Worm (Caenorhabditis elegans) whole organism, mixed stage, embryonic: Measurements from ENCODE around the gene pho-8.

Source experiments
- drap-1 ChIP-seq: fragments of 200-800 bp; sonication (Bioruptor generic); optimal IDR thresholded peaks from 3 replicates; lab custom pipeline; 2018; ENCODE audit warnings: mild to moderate bottlenecking, missing genetic modification characterization, missing compliant biosample characterization
- hlh-1 ChIP-seq: fragments of 150-350 bp; optimal IDR thresholded peaks from 2 replicates; lab custom pipeline; 2014; ENCODE audit warnings: missing biosample characterization, missing genetic modification reagents, missing genetic modification characterization
- lin-13 ChIP-seq: fragments of 150-350 bp; optimal IDR thresholded peaks from 2 replicates; lab custom pipeline; 2014; ENCODE audit warnings: missing biosample characterization, missing genetic modification characterization
- lin-32 ChIP-seq: fragments of 200-800 bp; sonication (Bioruptor generic); optimal IDR thresholded peaks from 2 replicates; lab custom pipeline; 2018; ENCODE audit warnings: mild to moderate bottlenecking, missing genetic modification characterization, missing compliant biosample characterization
- lsy-2 ChIP-seq: fragments of 150-350 bp; optimal IDR thresholded peaks from 2 replicates; lab custom pipeline; 2014; ENCODE audit warnings: missing biosample characterization, missing genetic modification characterization
- mep-1 ChIP-seq: fragments of 150-350 bp; optimal IDR thresholded peaks from 2 replicates; lab custom pipeline; 2017; ENCODE audit warnings: missing biosample characterization, missing genetic modification reagents, missing genetic modification characterization, inconsistent platforms
- nhr-237 ChIP-seq: fragments of 150-350 bp; optimal IDR thresholded peaks from 2 replicates; lab custom pipeline; 2014; ENCODE audit warnings: missing biosample characterization, missing genetic modification characterization
- nhr-28 ChIP-seq: fragments of 150-350 bp; optimal IDR thresholded peaks from 2 replicates; lab custom pipeline; 2014; ENCODE audit warnings: missing biosample characterization, missing genetic modification characterization
- nhr-76 ChIP-seq: sonication (generic microtip); optimal IDR thresholded peaks from 2 replicates; lab custom pipeline; 2017; ENCODE audit warnings: missing biosample characterization, missing genetic modification characterization
- snpc-4 ChIP-seq: fragments of 150-350 bp; optimal IDR thresholded peaks from 2 replicates; lab custom pipeline; 2014; ENCODE audit warnings: missing biosample characterization, missing genetic modification characterization
- sptf-1 ChIP-seq: sonication (generic microtip); optimal IDR thresholded peaks from 2 replicates; lab custom pipeline; 2017; ENCODE audit warnings: mild to moderate bottlenecking, missing genetic modification characterization, moderate library complexity, missing compliant biosample characterization
- unc-39 ChIP-seq: fragments of 150-350 bp; optimal IDR thresholded peaks from 2 replicates; lab custom pipeline; 2014; ENCODE audit warnings: missing biosample characterization, missing genetic modification characterization
- unc-62 ChIP-seq: fragments of 150-350 bp; optimal IDR thresholded peaks from 2 replicates; lab custom pipeline; 2014; ENCODE audit warnings: missing biosample characterization, missing genetic modification reagents, missing genetic modification characterization
- ztf-11 ChIP-seq: fragments of 150-350 bp; optimal IDR thresholded peaks from 2 replicates; lab custom pipeline; 2014; ENCODE audit warnings: missing biosample characterization, missing genetic modification characterization

DNA sequence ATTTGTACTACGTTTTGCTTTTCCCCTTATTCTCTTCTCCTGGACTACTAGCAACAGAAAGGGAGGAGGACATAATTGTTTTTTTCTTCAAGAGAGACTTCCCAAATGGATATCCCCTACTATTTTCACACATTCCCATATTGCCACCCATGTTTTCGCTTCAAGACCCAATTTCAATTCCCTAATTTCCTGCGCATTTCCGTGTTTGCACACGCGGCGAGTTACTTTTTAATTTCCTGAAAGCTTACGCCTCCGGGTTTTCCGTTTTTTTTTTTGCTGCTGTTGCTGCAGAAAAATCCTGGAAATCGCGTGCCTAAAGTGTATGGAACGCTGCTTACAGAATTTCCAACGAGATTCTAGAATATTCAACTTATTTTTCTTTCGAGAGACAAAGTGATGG, 18.9 kb downstream of the pho-8 start:
- TF ChIP-seq lsy-2 (tag; lab: Kevin White, UChicago) (no peak), unc-62 (GFP tag; lab: Kevin White, UChicago) (no peak), nhr-237 (tag; lab: Kevin White, UChicago) (no peak), ztf-11 (tag; lab: Kevin White, UChicago) (no peak), lin-32 (GFP tag; lab: Kevin White, UChicago) (no peak), mep-1 (no peak), nhr-28 (no peak), lin-13 (tag; lab: Kevin White, UChicago) (no peak), snpc-4 (tag; lab: Kevin White, UChicago) (no peak), unc-39 (tag; lab: Kevin White, UChicago) (no peak), nhr-76 (no peak), sptf-1 (tag; lab: Kevin White, UChicago) (no peak), drap-1 (GFP tag; lab: Kevin White, UChicago) (no peak), hlh-1 (no peak)
